Worm (Caenorhabditis elegans): ENCODE results near the gene rbr-2.

DNA sequence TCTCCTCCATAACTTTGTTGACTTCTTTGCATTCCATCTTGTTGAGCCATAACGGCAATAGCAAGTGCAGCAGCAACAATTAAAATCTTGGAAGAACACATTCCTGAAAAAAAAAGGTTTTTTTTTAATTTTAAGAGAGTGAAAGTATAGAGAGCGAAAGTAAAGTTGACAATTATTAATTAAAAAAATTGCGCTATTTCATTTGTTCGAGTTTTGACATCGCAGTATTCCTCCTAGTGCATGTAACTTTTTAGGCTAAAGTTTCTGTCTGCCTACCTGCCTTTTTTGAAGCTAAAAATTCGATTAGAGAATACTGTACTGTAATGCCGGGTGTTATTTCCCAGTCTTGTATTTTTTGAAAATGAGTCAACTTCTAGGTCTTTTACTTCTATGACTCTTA lies 27.9 kb upstream of the rbr-2 start, which contains the start of gene srlf-12:
- no peak for TF ChIP-seq skn-1 (tag; optimal IDR thresholded peaks at IDR 0.05)
- TF ChIP-seq unc-39 (tag; optimal IDR thresholded peaks at IDR 0.05): no peak
- TF ChIP-seq lin-39 (tag; optimal IDR thresholded peaks at IDR 0.05): no peak
- TF ChIP-seq R02D3.7 (tag; optimal IDR thresholded peaks at IDR 0.05): no peak
- TF ChIP-seq nhr-42 (GFP tag; IDR thresholded peaks at IDR 0.05): no peak
- no peak for TF ChIP-seq jun-1 (tag; optimal IDR thresholded peaks at IDR 0.05)
- no peak for TF ChIP-seq nhr-11 (tag; optimal IDR thresholded peaks at IDR 0.05)

Measured in whole organism, L4 larva.